Worm (Caenorhabditis elegans): ENCODE results near the gene rpia-1.

Gene rpia-1

DNA sequence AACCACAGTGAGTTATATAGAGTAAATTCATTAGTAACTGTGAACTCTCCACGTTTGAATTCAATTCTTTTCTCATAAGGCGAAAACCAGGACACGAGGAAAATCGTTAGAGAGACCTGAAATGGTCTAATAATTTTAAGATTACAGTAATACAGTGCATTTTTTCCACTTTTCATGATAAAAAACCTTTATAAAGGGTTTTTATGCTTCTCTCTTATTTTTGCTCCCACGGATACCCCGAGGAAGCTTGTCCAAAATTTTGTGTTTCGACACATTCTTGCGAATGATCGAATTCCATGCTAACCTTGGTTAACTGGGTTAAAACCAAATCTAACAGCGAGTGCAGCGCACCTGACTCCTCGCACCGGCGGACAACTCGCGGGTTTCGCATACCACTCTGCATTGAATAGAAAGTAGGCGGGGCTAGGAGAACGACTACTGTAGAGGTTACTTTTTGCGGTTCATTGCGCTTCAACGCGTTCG lies 17.3 kb downstream of the rpia-1 start (continued):
- TF ChIP-seq egl-13 (tag; optimal IDR thresholded peaks at IDR 0.05) (no peak), lsy-2 (tag; optimal IDR thresholded peaks at IDR 0.05) (peak in 1 of 2 experiments; percentile 41), ces-1 (GFP tag; optimal IDR thresholded peaks at IDR 0.05) (no peak), ceh-8 (GFP tag; optimal IDR thresholded peaks at IDR 0.05) (no peak), swsn-7 (tag; optimal IDR thresholded peaks at IDR 0.05) (peak; percentile 39), unc-98 (GFP tag; IDR thresholded peaks at IDR 0.05) (no peak), pag-3 (tag; optimal IDR thresholded peaks at IDR 0.05; ENCODE audit: borderline replicate concordance, insufficient read depth) (no peak), nhr-47 (tag; optimal IDR thresholded peaks at IDR 0.05) (peak; percentile 70), ztf-11 (tag; optimal IDR thresholded peaks at IDR 0.05) (no peak), nhr-77 (tag; optimal IDR thresholded peaks at IDR 0.05) (no peak), ceh-82 (tag; optimal IDR thresholded peaks at IDR 0.05) (peak in 2 of 3 experiments; percentile 0 to 18), pqm-1 (tag; optimal IDR thresholded peaks at IDR 0.05) (no peak), fkh-8 (tag; optimal IDR thresholded peaks at IDR 0.05) (no peak), lin-14 (GFP tag; optimal IDR thresholded peaks at IDR 0.05) (peak; percentile 44), grh-1 (GFP tag; IDR thresholded peaks at IDR 0.05) (peak; percentile 67), zip-4 (GFP tag; optimal IDR thresholded peaks at IDR 0.05) (no peak), sptf-1 (tag; optimal IDR thresholded peaks at IDR 0.05) (no peak), lir-3 (tag; optimal IDR thresholded peaks at IDR 0.05; ENCODE audit: poor library complexity) (no peak), pax-3 (tag; optimal IDR thresholded peaks at IDR 0.05) (no peak), Y116A8C.19 (tag; optimal IDR thresholded peaks at IDR 0.05; ENCODE audit: borderline replicate concordance) (no peak), elt-2 (tag; optimal IDR thresholded peaks at IDR 0.05) (peak; percentile 46), nhr-11 (tag; optimal IDR thresholded peaks at IDR 0.05) (no peak), lin-13 (GFP tag; optimal IDR thresholded peaks at IDR 0.05) (no peak), hpl-2 (GFP tag; optimal IDR thresholded peaks at IDR 0.05) (no peak), blmp-1 (tag; optimal IDR thresholded peaks at IDR 0.05) (no peak), aly-2 (tag; optimal IDR thresholded peaks at IDR 0.05) (no peak), vab-15 (tag; optimal IDR thresholded peaks at IDR 0.05) (no peak), efl-1 (optimal IDR thresholded peaks at IDR 0.05) (peak; percentile 28 to 43), efl-1 (GFP tag; optimal IDR thresholded peaks at IDR 0.05 in 1 of 2) (peak in 1 of 2 experiments; percentile 62), lin-39 (tag; optimal IDR thresholded peaks at IDR 0.05) (no peak)

ce11 chrIII:7141285-7141715 lies 18.4 kb downstream of the rpia-1 start:
- TF ChIP-seq Y116A8C.19 (tag; optimal IDR thresholded peaks at IDR 0.05; ENCODE audit: borderline replicate concordance) (no peak), efl-1 (optimal IDR thresholded peaks at IDR 0.05) (peak; percentile 19 to 41), efl-1 (GFP tag; optimal IDR thresholded peaks at IDR 0.05 in 1 of 2) (peak in 1 of 2 experiments; percentile 96), nhr-237 (tag; optimal IDR thresholded peaks at IDR 0.05) (no peak), ceh-8 (GFP tag; optimal IDR thresholded peaks at IDR 0.05) (no peak), lin-35 (GFP tag; optimal IDR thresholded peaks at IDR 0.05) (peak in 1 of 2 experiments; percentile 73), dsc-1 (tag; optimal IDR thresholded peaks at IDR 0.05) (no peak), C16A3.4 (tag; optimal IDR thresholded peaks at IDR 0.05) (no peak), nhr-47 (tag; optimal IDR thresholded peaks at IDR 0.05) (peak; percentile 42), jun-1 (tag; optimal IDR thresholded peaks at IDR 0.05) (peak; percentile 28), fkh-10 (GFP tag; optimal IDR thresholded peaks at IDR 0.05) (no peak), ces-1 (GFP tag; optimal IDR thresholded peaks at IDR 0.05) (no peak), skn-1 (tag; optimal IDR thresholded peaks at IDR 0.05) (no peak), pax-3 (tag; optimal IDR thresholded peaks at IDR 0.05) (no peak), nhr-77 (tag; optimal IDR thresholded peaks at IDR 0.05) (peak; percentile 62), sptf-1 (tag; optimal IDR thresholded peaks at IDR 0.05) (no peak), xbp-1 (tag; optimal IDR thresholded peaks at IDR 0.05) (no peak), ceh-88 (GFP tag; IDR thresholded peaks at IDR 0.05) (no peak), nhr-28 (tag; optimal IDR thresholded peaks at IDR 0.05) (no peak), isw-1 (GFP tag; IDR thresholded peaks at IDR 0.05) (no peak), ztf-4 (tag; optimal IDR thresholded peaks at IDR 0.05) (no peak), hlh-4 (tag; optimal IDR thresholded peaks at IDR 0.05) (no peak), swsn-7 (tag; optimal IDR thresholded peaks at IDR 0.05) (peak; percentile 45), nhr-90 (tag; optimal IDR thresholded peaks at IDR 0.05; ENCODE audit: poor library complexity) (peak; percentile 76), C34B4.2 (tag; optimal IDR thresholded peaks at IDR 0.05) (no peak), nhr-20 (tag; optimal IDR thresholded peaks at IDR 0.05) (peak; percentile 42), fkh-8 (tag; optimal IDR thresholded peaks at IDR 0.05) (no peak), unc-98 (GFP tag; IDR thresholded peaks at IDR 0.05) (no peak), grh-1 (GFP tag; IDR thresholded peaks at IDR 0.05) (0 out of 2 replicates have a peak, but pooled peaks have one; percentile 31), aly-2 (tag; optimal IDR thresholded peaks at IDR 0.05) (no peak), vab-15 (tag; optimal IDR thresholded peaks at IDR 0.05) (no peak), lir-3 (tag; optimal IDR thresholded peaks at IDR 0.05; ENCODE audit: poor library complexity) (no peak), C04F5.9 (tag; optimal IDR thresholded peaks at IDR 0.05) (no peak), fos-1 (tag; optimal IDR thresholded peaks at IDR 0.05) (no peak), hpl-2 (GFP tag; optimal IDR thresholded peaks at IDR 0.05) (peak; percentile 47), tbx-2 (tag; optimal IDR thresholded peaks at IDR 0.05) (no peak)
